Worm (Caenorhabditis elegans): ENCODE measurements around the gene Y25C1A.8.

DNA sequence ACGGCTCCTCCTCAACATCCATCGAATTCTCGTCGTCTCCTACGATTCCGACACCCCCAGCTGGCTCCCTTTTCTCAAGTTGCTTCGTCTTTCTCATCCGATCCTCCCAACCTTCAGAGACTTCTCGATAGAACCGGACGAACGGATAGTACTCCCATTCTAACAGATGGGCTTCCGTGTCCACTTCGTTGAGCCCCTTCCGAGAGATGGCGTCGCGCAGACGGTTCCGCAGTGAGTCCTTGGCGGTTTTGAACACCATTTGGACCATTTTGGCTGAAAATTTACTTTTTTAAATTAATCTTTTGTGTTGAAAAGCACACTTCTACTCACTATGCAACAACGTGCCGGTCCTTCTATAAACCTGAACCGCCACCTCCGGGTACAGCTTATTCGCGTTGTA is 23.1 kb downstream of the Y25C1A.8 start:
- TF ChIP-seq ceh-90 (tag; optimal IDR thresholded peaks at IDR 0.05), result no peak
- TF ChIP-seq ama-1 (optimal IDR thresholded peaks at IDR 0.05), result no peak
- no peak for TF ChIP-seq nhr-28 (tag; optimal IDR thresholded peaks at IDR 0.05)
- TF ChIP-seq C34B4.2 (tag; optimal IDR thresholded peaks at IDR 0.05), result no peak
- TF ChIP-seq lsy-2 (tag; optimal IDR thresholded peaks at IDR 0.05), result no peak
- no peak for TF ChIP-seq lin-35 (GFP tag; optimal IDR thresholded peaks at IDR 0.05)
- TF ChIP-seq ztf-11 (tag; optimal IDR thresholded peaks at IDR 0.05), result no peak
- TF ChIP-seq ces-1 (GFP tag; optimal IDR thresholded peaks at IDR 0.05), result no peak
- no peak for TF ChIP-seq egl-27 (tag; optimal IDR thresholded peaks at IDR 0.05)
- no peak for TF ChIP-seq mdl-1 (tag; optimal IDR thresholded peaks at IDR 0.05)
- TF ChIP-seq nhr-84 (tag; optimal IDR thresholded peaks at IDR 0.05), result no peak
- TF ChIP-seq nhr-76 (tag; optimal IDR thresholded peaks at IDR 0.05), result no peak
- TF ChIP-seq swsn-7 (tag; optimal IDR thresholded peaks at IDR 0.05), result no peak
- TF ChIP-seq skn-1 (tag; optimal IDR thresholded peaks at IDR 0.05), result no peak

Data from whole organism, L1 larva.